Fruit fly (Drosophila melanogaster) whole organism, embryonic: ENCODE measurements around the gene Pisd.

Experiments used
- Ada2b ChIP-seq: fragments of 200-800 bp; sonication (Bioruptor generic); IDR thresholded peaks from 2 replicates; pipeline ENCODE4 v1.3.6; 2022; ENCODE audit warnings: missing biosample characterization, missing genetic modification characterization
- Antp ChIP-seq: fragments of 200-800 bp; sonication (Bioruptor generic); optimal IDR thresholded peaks from 3 replicates; lab custom pipeline; 2016; ENCODE audit warnings: missing biosample characterization, missing genetic modification characterization
- B-H1 ChIP-seq: fragments of 200-800 bp; sonication (Bioruptor generic); IDR thresholded peaks from 3 replicates; pipeline ENCODE4 v1.3.6; 2022; ENCODE audit warnings: missing biosample characterization, missing genetic modification characterization
- B-H2 ChIP-seq: fragments of 200-800 bp; sonication (Bioruptor generic); optimal IDR thresholded peaks from 2 replicates; lab custom pipeline; 2018; ENCODE audit warnings: missing biosample characterization, mild to moderate bottlenecking, missing genetic modification characterization
- CG10462 ChIP-seq: fragments of 200-800 bp; sonication (Bioruptor generic); optimal IDR thresholded peaks from 2 replicates; lab custom pipeline; 2016; ENCODE audit warnings: missing biosample characterization, missing genetic modification characterization
- CG11695 ChIP-seq: fragments of 200-800 bp; sonication (Bioruptor generic); IDR thresholded peaks from 3 replicates; pipeline ENCODE4 v1.3.6; 2022; ENCODE audit warnings: missing biosample characterization, missing genetic modification characterization
- CG12219 ChIP-seq: fragments of 200-800 bp; sonication (Bioruptor generic); optimal IDR thresholded peaks from 3 replicates; lab custom pipeline; 2018; ENCODE audit warnings: missing biosample characterization, mild to moderate bottlenecking, missing genetic modification characterization
- CG12391 ChIP-seq: fragments of 200-800 bp; sonication (Bioruptor generic); optimal IDR thresholded peaks from 3 replicates; lab custom pipeline; 2018; ENCODE audit warnings: missing biosample characterization, mild to moderate bottlenecking, missing genetic modification characterization, moderate library complexity
- CG12659 ChIP-seq: fragments of 200-800 bp; sonication (Bioruptor generic); optimal IDR thresholded peaks from 3 replicates; lab custom pipeline; 2017; ENCODE audit warnings: mild to moderate bottlenecking, missing biosample characterization, missing genetic modification reagents, missing genetic modification characterization
- CG12769 ChIP-seq: fragments of 200-800 bp; sonication (Bioruptor generic); optimal IDR thresholded peaks from 2 replicates; lab custom pipeline; 2019; ENCODE audit warnings: missing biosample characterization, mild to moderate bottlenecking, missing genetic modification characterization, moderate library complexity
- CG13624 ChIP-seq: fragments of 200-800 bp; sonication (Bioruptor generic); optimal IDR thresholded peaks from 2 replicates; lab custom pipeline; 2016; ENCODE audit warnings: missing biosample characterization, missing genetic modification characterization
- CG1647 ChIP-seq: fragments of 200-800 bp; sonication (Bioruptor generic); optimal IDR thresholded peaks from 3 replicates; lab custom pipeline; 2016; ENCODE audit warnings: missing biosample characterization, missing genetic modification characterization
- CG17568 ChIP-seq: fragments of 200-800 bp; sonication (Bioruptor generic); optimal IDR thresholded peaks from 2 replicates; lab custom pipeline; 2018; ENCODE audit warnings: missing biosample characterization, mild to moderate bottlenecking, missing genetic modification characterization, moderate library complexity
- CG17802 ChIP-seq: fragments of 200-800 bp; sonication (Bioruptor generic); optimal IDR thresholded peaks from 2 replicates; lab custom pipeline; 2018; ENCODE audit warnings: missing biosample characterization, mild to moderate bottlenecking, missing genetic modification characterization, moderate library complexity
- CG1832 ChIP-seq: fragments of 200-800 bp; sonication (Bioruptor generic); optimal IDR thresholded peaks from 2 replicates; lab custom pipeline; 2017; ENCODE audit warnings: missing biosample characterization, mild to moderate bottlenecking, missing genetic modification characterization, inconsistent platforms
- CG2116 ChIP-seq: fragments of 200-800 bp; sonication (Bioruptor generic); optimal IDR thresholded peaks from 3 replicates; lab custom pipeline; 2018; ENCODE audit warnings: missing biosample characterization, mild to moderate bottlenecking, missing genetic modification characterization
- CG2120 ChIP-seq: fragments of 200-800 bp; sonication (Bioruptor generic); optimal IDR thresholded peaks from 3 replicates; lab custom pipeline; 2016; ENCODE audit warnings: missing biosample characterization, missing genetic modification characterization
- CG2712 ChIP-seq: fragments of 200-800 bp; optimal IDR thresholded peaks from 3 replicates; lab custom pipeline; 2019; ENCODE audit warnings: missing biosample characterization, mild to moderate bottlenecking, missing genetic modification characterization, moderate library complexity
- CG43689 ChIP-seq: fragments of 200-800 bp; sonication (Bioruptor generic); IDR thresholded peaks from 2 replicates; pipeline ENCODE4 v1.3.6; 2022; ENCODE audit warnings: missing biosample characterization, missing genetic modification characterization
- CG6791 ChIP-seq: fragments of 200-800 bp; sonication (Bioruptor generic); IDR thresholded peaks from 3 replicates; pipeline ENCODE4 v1.3.6; 2022; ENCODE audit warnings: missing biosample characterization, missing genetic modification characterization; ENCODE audit not compliant: partially characterized antibody
- CG7357 ChIP-seq: fragments of 200-800 bp; sonication (Bioruptor generic); IDR thresholded peaks from 3 replicates; pipeline ENCODE4 v1.3.6; 2022; ENCODE audit warnings: missing biosample characterization, missing genetic modification characterization
- CG7839 ChIP-seq: fragments of 200-800 bp; sonication (Bioruptor generic); optimal IDR thresholded peaks from 3 replicates; lab custom pipeline; 2018; ENCODE audit warnings: missing biosample characterization, mild to moderate bottlenecking, missing genetic modification characterization, moderate library complexity
- CG8765 ChIP-seq: fragments of 200-800 bp; sonication (Bioruptor generic); IDR thresholded peaks from 2 replicates; pipeline ENCODE4 v1.3.6; 2022; ENCODE audit warnings: missing biosample characterization, missing genetic modification characterization
- CG8924 ChIP-seq: fragments of 200-800 bp; optimal IDR thresholded peaks from 3 replicates; lab custom pipeline; 2019; ENCODE audit warnings: missing biosample characterization, mild to moderate bottlenecking, missing genetic modification characterization, moderate library complexity
- CG9797 ChIP-seq: fragments of 200-800 bp; sonication (Bioruptor generic); optimal IDR thresholded peaks from 3 replicates; lab custom pipeline; 2018; ENCODE audit warnings: missing biosample characterization, mild to moderate bottlenecking, missing genetic modification characterization
- CkIIα-i1 ChIP-seq: fragments of 200-800 bp; sonication (Bioruptor generic); IDR thresholded peaks from 2 replicates; pipeline ENCODE4 v1.3.6; 2022; ENCODE audit warnings: missing biosample characterization, missing genetic modification characterization
- CoRest ChIP-seq: fragments of 200-800 bp; sonication (Bioruptor generic); optimal IDR thresholded peaks from 3 replicates; lab custom pipeline; 2018; ENCODE audit warnings: missing biosample characterization, mild to moderate bottlenecking, missing genetic modification characterization, moderate library complexity
- Dfd ChIP-seq, 2 experiments: fragments of >200 bp; optimal IDR thresholded peaks; 2 replicates each; lab custom pipeline; 2017; ENCODE audit warnings: missing biosample characterization in 2 of 2, missing genetic modification characterization in 2 of 2
- Dip2 ChIP-seq: fragments of 200-800 bp; sonication (Bioruptor generic); IDR thresholded peaks from 2 replicates; pipeline ENCODE4 v1.3.6; 2022; ENCODE audit warnings: missing biosample characterization, missing genetic modification characterization
- ERR ChIP-seq: fragments of 200-800 bp; sonication (Bioruptor generic); optimal IDR thresholded peaks from 2 replicates; lab custom pipeline; 2016; ENCODE audit warnings: missing biosample characterization, missing genetic modification characterization
- Fer2 ChIP-seq: fragments of 200-800 bp; sonication (Bioruptor generic); optimal IDR thresholded peaks from 2 replicates; lab custom pipeline; 2018; ENCODE audit warnings: missing biosample characterization, mild to moderate bottlenecking, missing genetic modification characterization, moderate library complexity
- Fer3 ChIP-seq: fragments of 200-800 bp; sonication (Bioruptor generic); optimal IDR thresholded peaks from 2 replicates; lab custom pipeline; 2018; ENCODE audit warnings: missing biosample characterization, mild to moderate bottlenecking, missing genetic modification characterization, moderate library complexity
- H2.0 ChIP-seq: fragments of 200-800 bp; sonication (Bioruptor generic); IDR thresholded peaks from 2 replicates; pipeline ENCODE4 v1.3.6; 2022; ENCODE audit warnings: missing biosample characterization, missing genetic modification characterization
- Hsf ChIP-seq: fragments of 200-800 bp; sonication (Bioruptor generic); optimal IDR thresholded peaks from 3 replicates; lab custom pipeline; 2016; ENCODE audit warnings: missing biosample characterization, missing genetic modification characterization
- Xrp1 ChIP-seq: fragments of 200-800 bp; sonication (Bioruptor generic); IDR thresholded peaks from 2 replicates; pipeline ENCODE4 v1.3.6; 2022; ENCODE audit warnings: missing biosample characterization, missing genetic modification characterization
- ap ChIP-seq: fragments of 200-800 bp; sonication (Bioruptor generic); IDR thresholded peaks from 2 replicates; pipeline ENCODE4 v1.3.6; 2022; ENCODE audit warnings: missing biosample characterization, missing genetic modification characterization
- bbx ChIP-seq: fragments of 200-800 bp; sonication (Bioruptor generic); IDR thresholded peaks from 2 replicates; pipeline ENCODE4 v1.3.6; 2022; ENCODE audit warnings: missing biosample characterization, missing genetic modification characterization; ENCODE audit not compliant: partially characterized antibody
- cas ChIP-seq: fragments of 200-800 bp; sonication (Bioruptor generic); IDR thresholded peaks from 2 replicates; pipeline ENCODE4 v1.3.6; 2022; ENCODE audit warnings: missing biosample characterization, missing genetic modification characterization
- chif ChIP-seq, 2 experiments: fragments of 200-800 bp; sonication (Bioruptor generic); optimal IDR thresholded peaks; 3 replicates each; lab custom pipeline; 2016; ENCODE audit warnings: missing biosample characterization in 2 of 2, missing genetic modification characterization in 2 of 2
- dmrt99B ChIP-seq: fragments of 200-800 bp; sonication (Bioruptor generic); optimal IDR thresholded peaks from 2 replicates; lab custom pipeline; 2018; ENCODE audit warnings: missing biosample characterization, mild to moderate bottlenecking, missing genetic modification characterization, moderate library complexity
- dpn ChIP-seq, 2 experiments: fragments of 200-800 bp; sonication (Bioruptor generic); optimal IDR thresholded peaks; 3 replicates each; lab custom pipeline; 2016; ENCODE audit warnings: missing biosample characterization in 2 of 2, missing genetic modification characterization in 2 of 2
- en ChIP-seq: fragments of 200-800 bp; sonication (Bioruptor generic); optimal IDR thresholded peaks from 2 replicates; lab custom pipeline; 2016; ENCODE audit warnings: missing biosample characterization, missing genetic modification characterization
- grn ChIP-seq: fragments of 200-800 bp; sonication (Bioruptor generic); optimal IDR thresholded peaks from 3 replicates; lab custom pipeline; 2017; ENCODE audit warnings: missing biosample characterization, missing genetic modification characterization
- gsb ChIP-seq: fragments of 200-800 bp; sonication (Bioruptor generic); IDR thresholded peaks from 2 replicates; pipeline ENCODE4 v1.3.6; 2022; ENCODE audit warnings: missing biosample characterization, missing genetic modification characterization
- lab ChIP-seq: fragments of 200-800 bp; sonication (Bioruptor generic); optimal IDR thresholded peaks from 3 replicates; lab custom pipeline; 2017; ENCODE audit warnings: missing biosample characterization, missing genetic modification characterization, mild to moderate bottlenecking, moderate library complexity, missing genetic modification reagents
- lilli ChIP-seq: fragments of 200-800 bp; sonication (Bioruptor generic); optimal IDR thresholded peaks from 3 replicates; lab custom pipeline; 2016; ENCODE audit warnings: missing biosample characterization, missing genetic modification characterization
- lmd ChIP-seq: fragments of 200-800 bp; sonication (Bioruptor generic); IDR thresholded peaks from 2 replicates; pipeline ENCODE4 v1.3.6; 2022; ENCODE audit warnings: missing biosample characterization, missing genetic modification characterization
- nom ChIP-seq: fragments of 200-800 bp; sonication (Bioruptor generic); optimal IDR thresholded peaks from 2 replicates; lab custom pipeline; 2017; ENCODE audit warnings: missing biosample characterization, missing genetic modification characterization, mild to moderate bottlenecking, moderate library complexity, missing genetic modification reagents
- oc ChIP-seq: fragments of 200-800 bp; sonication (Bioruptor generic); optimal IDR thresholded peaks from 2 replicates; lab custom pipeline; 2018; ENCODE audit warnings: missing biosample characterization, mild to moderate bottlenecking, missing genetic modification characterization, moderate library complexity
- tgo ChIP-seq: fragments of 200-800 bp; sonication (Bioruptor generic); IDR thresholded peaks from 3 replicates; pipeline ENCODE4 v1.3.6; 2022; ENCODE audit warnings: missing biosample characterization, missing genetic modification characterization
- zfh1 ChIP-seq: fragments of 200-800 bp; sonication (Bioruptor generic); IDR thresholded peaks from 3 replicates; pipeline ENCODE4 v1.3.6; 2022; ENCODE audit warnings: missing biosample characterization, missing genetic modification characterization

The Pisd gene

DNA sequence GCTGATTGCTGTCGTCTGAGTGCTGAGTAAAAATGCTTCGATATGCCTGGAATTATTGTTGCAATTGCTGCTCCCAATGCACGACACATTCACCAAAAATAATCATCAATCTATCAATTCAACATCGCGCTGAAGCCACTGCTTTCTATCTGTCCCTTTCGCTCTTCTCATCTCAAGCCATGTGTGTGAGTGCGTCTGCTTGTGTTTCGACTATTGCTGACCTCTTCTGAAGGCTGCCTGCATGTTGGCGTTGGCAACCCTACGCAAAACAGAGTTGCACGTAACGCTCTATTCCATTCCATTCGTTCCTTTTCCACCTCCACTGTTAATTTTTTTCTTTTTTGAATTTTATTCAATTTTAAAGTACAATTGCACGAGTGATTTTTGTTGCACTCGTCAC lies 15.1 kb downstream of the Pisd start (continued):
- no peak for TF ChIP-seq CG12219 (GFP tag; lab: Kevin White, UChicago)
- peak; percentile 57 for TF ChIP-seq CG2116 (GFP tag; lab: Kevin White, UChicago)
- TF ChIP-seq lmd (GFP tag; lab: Robert Waterston, UW): no peak
- TF ChIP-seq H2.0 (GFP tag; lab: Robert Waterston, UW): no peak
- peak; percentile 14 for TF ChIP-seq CG1832 (GFP tag; lab: Kevin White, UChicago)
- no peak for TF ChIP-seq Antp
- TF ChIP-seq Dfd (GFP tag; optimal IDR thresholded peaks at IDR 0.05; lab: Kevin White, UChicago): no peak
- TF ChIP-seq cas (GFP tag; lab: Robert Waterston, UW): no peak
- TF ChIP-seq B-H2 (GFP tag; lab: Kevin White, UChicago): no peak
- no peak for TF ChIP-seq zfh1 (GFP tag; lab: Robert Waterston, UW)
- 0 out of 2 replicates have a peak, but pooled peaks have one; percentile 10 for TF ChIP-seq bbx
- no peak for TF ChIP-seq dmrt99B
- TF ChIP-seq ERR (GFP tag; lab: Kevin White, UChicago): no peak
- no peak for TF ChIP-seq nom (GFP tag; lab: Kevin White, UChicago)
- no peak for TF ChIP-seq grn (GFP tag; lab: Kevin White, UChicago)
- TF ChIP-seq CG17568: no peak
- TF ChIP-seq CG10462 (GFP tag; lab: Kevin White, UChicago): no peak
- TF ChIP-seq CG17802 (tag; lab: Kevin White, UChicago): no peak
- TF ChIP-seq, all 482 proteins: peak for 11

dm6 chr3R:24068830-24069229 lies 18.2 kb downstream of the Pisd start:
- TF ChIP-seq tgo (GFP tag; lab: Robert Waterston, UW) (peak; percentile 36; the same call in 1 of the 3 replicates), CG2120 (GFP tag; lab: Kevin White, UChicago) (peak; percentile 47), gsb (GFP tag; lab: Robert Waterston, UW) (no peak), dpn (GFP tag; optimal IDR thresholded peaks at IDR 0.05; lab: Kevin White, UChicago) (peak; percentile 9 to 14), lab (peak; percentile 20), CkIIα-i1 (no peak), CG43689 (GFP tag; lab: Robert Waterston, UW) (no peak), CG2712 (tag; lab: Kevin White, UChicago) (peak; percentile 11), lilli (GFP tag; lab: Kevin White, UChicago) (peak; percentile 30), chif (GFP tag; optimal IDR thresholded peaks at IDR 0.05; lab: Kevin White, UChicago) (peak in 1 of 2 experiments; percentile 14), oc (tag; lab: Kevin White, UChicago) (no peak), Fer2 (tag; lab: Kevin White, UChicago) (no peak), CG8765 (GFP tag; lab: Robert Waterston, UW) (no peak), CG7357 (no peak), en (GFP tag; lab: Kevin White, UChicago) (no peak), CG8924 (tag; lab: Kevin White, UChicago) (peak; percentile 3), CG6791 (GFP tag; lab: Robert Waterston, UW) (no peak), CG12769 (tag; lab: Kevin White, UChicago) (peak; percentile 22), B-H1 (GFP tag; lab: Robert Waterston, UW) (no peak), Hsf (GFP tag; lab: Kevin White, UChicago) (peak; percentile 16), Fer3 (tag; lab: Kevin White, UChicago) (peak; percentile 3), CoRest (tag; lab: Kevin White, UChicago) (peak; percentile 22), CG11695 (GFP tag; lab: Robert Waterston, UW) (0 out of 3 replicates have a peak, but pooled peaks have one; percentile 18), Dip2 (GFP tag; lab: Robert Waterston, UW) (no peak), ap (GFP tag; lab: Robert Waterston, UW) (no peak), Ada2b (GFP tag; lab: Robert Waterston, UW) (peak; percentile 50; the same call in 1 of the 2 replicates), CG12391 (tag; lab: Kevin White, UChicago) (peak; percentile 13), CG1647 (no peak), Xrp1 (GFP tag; lab: Robert Waterston, UW) (peak; percentile 31; the same call in 1 of the 2 replicates), CG12659 (GFP tag; lab: Kevin White, UChicago) (peak; percentile 4), CG13624 (GFP tag; lab: Kevin White, UChicago) (peak; percentile 24), CG9797 (GFP tag; lab: Kevin White, UChicago) (no peak), CG7839 (tag; lab: Kevin White, UChicago) (no peak)
